Fruit fly (Drosophila melanogaster): ENCODE measurements around the gene Sirup.
A peak's percentile ranks its signal among the peaks of the same experiment; 100 is the strongest.

Gene Sirup

dm6 chr2L:7949016-7949415, 49.7 kb upstream of the Sirup start (continued):
- TF ChIP-seq cyc (GFP tag; optimal IDR thresholded peaks at IDR 0.05) (no peak), Gug (GFP tag; IDR thresholded peaks at IDR 0.05) (peak; percentile 60), CG32006 (GFP tag; optimal IDR thresholded peaks at IDR 0.05) (peak; percentile 86), CG10631 (GFP tag; optimal IDR thresholded peaks at IDR 0.05) (peak; percentile 37), CG11294 (GFP tag; IDR thresholded peaks at IDR 0.05) (peak; percentile 38; the same call in 1 of the 2 replicates), achi (GFP tag; optimal IDR thresholded peaks at IDR 0.05) (peak; percentile 37), CG3032 (tag; optimal IDR thresholded peaks at IDR 0.05) (peak; percentile 1), net (GFP tag; optimal IDR thresholded peaks at IDR 0.05) (peak; percentile 31)

- TF ChIP-seq CG11762 (GFP tag; optimal IDR thresholded peaks at IDR 0.05; ENCODE audit: insufficient read depth) (peak; percentile 31), OdsH (GFP tag; optimal IDR thresholded peaks at IDR 0.05) (peak; percentile 65), CG6854 (GFP tag; optimal IDR thresholded peaks at IDR 0.05) (no peak), CG10631 (GFP tag; optimal IDR thresholded peaks at IDR 0.05) (peak; percentile 68), Ets96B (tag; optimal IDR thresholded peaks at IDR 0.05) (peak; percentile 20), CG6163 (GFP tag; IDR thresholded peaks at IDR 0.05) (peak; percentile 85), Gug (GFP tag; IDR thresholded peaks at IDR 0.05) (peak; percentile 77), CG15336 (GFP tag; IDR thresholded peaks at IDR 0.05) (peak; percentile 94), CG8119 (GFP tag; IDR thresholded peaks at IDR 0.05) (peak; percentile 95), CG4318 (GFP tag; optimal IDR thresholded peaks at IDR 0.05) (peak; percentile 86), net (GFP tag; optimal IDR thresholded peaks at IDR 0.05) (peak; percentile 69), Ets21C (GFP tag; optimal IDR thresholded peaks at IDR 0.05) (no peak), eg (GFP tag; IDR thresholded peaks at IDR 0.05) (peak; percentile 87), CG16779 (tag; optimal IDR thresholded peaks at IDR 0.05) (peak; percentile 49), Hr4 (GFP tag; optimal IDR thresholded peaks at IDR 0.05) (peak; percentile 93), CG10669 (GFP tag; optimal IDR thresholded peaks at IDR 0.05) (peak; percentile 2), CG11294 (GFP tag; IDR thresholded peaks at IDR 0.05) (peak; percentile 72; the same call in 1 of the 2 replicates), Eip93F (GFP tag; optimal IDR thresholded peaks at IDR 0.05) (no peak), CG34406 (GFP tag; optimal IDR thresholded peaks at IDR 0.05) (peak; percentile 8), Eip75B (GFP tag; optimal IDR thresholded peaks at IDR 0.05) (peak; percentile 52), CG6276 (GFP tag; optimal IDR thresholded peaks at IDR 0.05) (peak; percentile 84), dac (GFP tag; optimal IDR thresholded peaks at IDR 0.05) (peak; percentile 76), pdm3 (GFP tag; optimal IDR thresholded peaks at IDR 0.05) (peak; percentile 64), CG3032 (tag; optimal IDR thresholded peaks at IDR 0.05) (peak; percentile 12), CG31627 (GFP tag; optimal IDR thresholded peaks at IDR 0.05) (no peak), achi (GFP tag; optimal IDR thresholded peaks at IDR 0.05) (peak; percentile 60), Hr39 (GFP tag; optimal IDR thresholded peaks at IDR 0.05) (no peak), CG6808 (GFP tag; optimal IDR thresholded peaks at IDR 0.05) (no peak), CG11902 (GFP tag; optimal IDR thresholded peaks at IDR 0.05) (no peak), salr (GFP tag; optimal IDR thresholded peaks at IDR 0.05) (peak in 1 of 2 experiments; percentile 84), CG3919 (GFP tag; optimal IDR thresholded peaks at IDR 0.05) (peak; percentile 74), Sox14 (GFP tag; optimal IDR thresholded peaks at IDR 0.05) (peak; percentile 69), Sox15 (GFP tag; optimal IDR thresholded peaks at IDR 0.05) (no peak), cyc (GFP tag; optimal IDR thresholded peaks at IDR 0.05) (no peak), Eip78C (GFP tag) (peak; percentile 89), vri (GFP tag; optimal IDR thresholded peaks at IDR 0.05) (no peak), lz (GFP tag; optimal IDR thresholded peaks at IDR 0.05) (no peak), acj6 (GFP tag; optimal IDR thresholded peaks at IDR 0.05) (peak; percentile 62), CG7368 (GFP tag; optimal IDR thresholded peaks at IDR 0.05) (peak; percentile 30), ss (GFP tag; optimal IDR thresholded peaks at IDR 0.05) (peak in 1 of 2 experiments; percentile 1), Met (GFP tag; optimal IDR thresholded peaks at IDR 0.05) (no peak), spab (GFP tag; optimal IDR thresholded peaks at IDR 0.05) (peak; percentile 25), CG6792 (GFP tag; optimal IDR thresholded peaks at IDR 0.05) (peak; percentile 39), Lpt (GFP tag; optimal IDR thresholded peaks at IDR 0.05) (peak; percentile 86), CG32006 (GFP tag; optimal IDR thresholded peaks at IDR 0.05) (peak; percentile 93), CG1621 (tag; optimal IDR thresholded peaks at IDR 0.05) (no peak)
Measured at dm6 chr2L:7949788-7950187, 48.9 kb upstream of the Sirup start.
